Fruit fly (Drosophila melanogaster) whole organism, embryonic: ENCODE data around the gene CG11458.

Source experiments
- CG8281 ChIP-seq: fragments of 200-800 bp; sonication (Bioruptor generic); optimal IDR thresholded peaks from 2 replicates; lab custom pipeline; 2018; ENCODE audit warnings: missing biosample characterization, mild to moderate bottlenecking, missing genetic modification characterization, moderate library complexity
- Stat92E ChIP-seq, 3 experiments: fragments of >200 bp in 2 of 3; fragments of 200-800 bp in 1 of 3; sonication (Bioruptor generic) in 1 of 3; optimal IDR thresholded peaks; 2 replicates each; lab custom pipeline; 2017 to 2019; ENCODE audit warnings: missing biosample characterization in 3 of 3, missing genetic modification characterization in 3 of 3, mild to moderate bottlenecking in 1 of 3, moderate library complexity in 1 of 3
- bcd ChIP-seq: fragments of 200-800 bp; sonication (Bioruptor generic); optimal IDR thresholded peaks from 2 replicates; lab custom pipeline; 2017; ENCODE audit warnings: missing biosample characterization, mild to moderate bottlenecking, missing genetic modification characterization
- cg ChIP-seq: fragments of 200-800 bp; sonication (Bioruptor generic); optimal IDR thresholded peaks from 3 replicates; lab custom pipeline; 2019; ENCODE audit warnings: missing biosample characterization, mild to moderate bottlenecking, missing genetic modification characterization, moderate library complexity
- dmrt11E ChIP-seq: fragments of 200-800 bp; sonication (Bioruptor generic); optimal IDR thresholded peaks from 3 replicates; lab custom pipeline; 2018; ENCODE audit warnings: missing biosample characterization, mild to moderate bottlenecking, missing genetic modification characterization, moderate library complexity
- stc ChIP-seq: fragments of 200-800 bp; sonication (Bioruptor generic); IDR thresholded peaks from 2 replicates; pipeline ENCODE4 v1.3.6; 2022; ENCODE audit warnings: missing biosample characterization, missing genetic modification characterization

- TF ChIP-seq Stat92E (GFP tag; optimal IDR thresholded peaks at IDR 0.05; lab: Kevin White, UChicago) (no peak), stc (GFP tag; lab: Robert Waterston, UW) (no peak), CG8281 (tag; lab: Kevin White, UChicago) (no peak), cg (GFP tag; lab: Kevin White, UChicago) (no peak), dmrt11E (tag; lab: Kevin White, UChicago) (no peak), bcd (no peak)
Observed at dm6 chr3L:20920495-20920894, 14.9 kb downstream of the CG11458 start.
